Worm (Caenorhabditis elegans) whole organism, mixed stage, embryonic: ENCODE measurements around the gene nhr-129.

Experiments used
- lin-13 ChIP-seq: fragments of 150-350 bp; optimal IDR thresholded peaks from 2 replicates; lab custom pipeline; 2014; ENCODE audit warnings: missing biosample characterization, missing genetic modification characterization
- lsy-2 ChIP-seq: fragments of 150-350 bp; optimal IDR thresholded peaks from 2 replicates; lab custom pipeline; 2014; ENCODE audit warnings: missing biosample characterization, missing genetic modification characterization
- mep-1 ChIP-seq: fragments of 150-350 bp; optimal IDR thresholded peaks from 2 replicates; lab custom pipeline; 2017; ENCODE audit warnings: missing biosample characterization, missing genetic modification reagents, missing genetic modification characterization, inconsistent platforms
- nhr-237 ChIP-seq: fragments of 150-350 bp; optimal IDR thresholded peaks from 2 replicates; lab custom pipeline; 2014; ENCODE audit warnings: missing biosample characterization, missing genetic modification characterization
- nhr-28 ChIP-seq: fragments of 150-350 bp; optimal IDR thresholded peaks from 2 replicates; lab custom pipeline; 2014; ENCODE audit warnings: missing biosample characterization, missing genetic modification characterization
- nhr-76 ChIP-seq: sonication (generic microtip); optimal IDR thresholded peaks from 2 replicates; lab custom pipeline; 2017; ENCODE audit warnings: missing biosample characterization, missing genetic modification characterization
- snpc-4 ChIP-seq: fragments of 150-350 bp; optimal IDR thresholded peaks from 2 replicates; lab custom pipeline; 2014; ENCODE audit warnings: missing biosample characterization, missing genetic modification characterization
- unc-39 ChIP-seq: fragments of 150-350 bp; optimal IDR thresholded peaks from 2 replicates; lab custom pipeline; 2014; ENCODE audit warnings: missing biosample characterization, missing genetic modification characterization

DNA sequence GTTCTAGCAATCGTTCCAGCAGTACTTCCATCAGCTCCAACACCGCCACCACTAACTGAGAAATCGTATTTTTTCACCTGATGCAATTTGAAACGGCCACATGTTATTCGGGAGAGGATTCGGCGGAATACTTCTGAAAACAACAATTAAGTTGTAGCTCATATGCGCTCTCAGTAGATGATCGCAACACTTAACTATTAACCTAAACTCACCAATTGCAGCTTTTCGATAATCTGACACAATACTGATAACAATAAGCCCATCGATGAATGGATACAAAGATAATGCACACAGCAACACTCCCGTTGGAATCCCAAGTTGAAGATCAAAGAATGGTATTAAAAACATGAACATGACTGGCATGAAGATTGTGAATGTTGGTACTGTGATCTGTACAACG, 7.2 kb upstream of the nhr-129 start:
- TF ChIP-seq nhr-28 (tag; lab: Kevin White, UChicago) (no peak), nhr-76 (tag; lab: Kevin White, UChicago) (no peak), unc-39 (tag; lab: Kevin White, UChicago) (no peak), lsy-2 (no peak), nhr-237 (no peak), snpc-4 (tag; lab: Kevin White, UChicago) (no peak), mep-1 (no peak), lin-13 (no peak)
